Worm (Caenorhabditis elegans) whole organism, mixed stage, embryonic: ENCODE data around the gene srx-34.

Experiments used
- M03D4.4 ChIP-seq: sonication (generic microtip); optimal IDR thresholded peaks from 2 replicates; lab custom pipeline; 2017; ENCODE audit warnings: mild to moderate bottlenecking, missing genetic modification characterization, missing compliant biosample characterization
- blmp-1 ChIP-seq: fragments of 150-350 bp; optimal IDR thresholded peaks from 2 replicates; lab custom pipeline; 2014; ENCODE audit warnings: missing biosample characterization, missing genetic modification characterization
- ceh-39 ChIP-seq: fragments of 150-350 bp; optimal IDR thresholded peaks from 2 replicates; lab custom pipeline; 2014; ENCODE audit warnings: missing biosample characterization, missing genetic modification characterization
- ceh-43 ChIP-seq: fragments of 200-800 bp; sonication (Bioruptor generic); optimal IDR thresholded peaks from 2 replicates; lab custom pipeline; 2018; ENCODE audit warnings: mild to moderate bottlenecking, missing genetic modification characterization, moderate library complexity, missing compliant biosample characterization
- ceh-83 ChIP-seq: fragments of 200-800 bp; sonication (Bioruptor generic); optimal IDR thresholded peaks from 2 replicates; lab custom pipeline; 2018; ENCODE audit warnings: mild to moderate bottlenecking, missing genetic modification characterization, missing compliant biosample characterization
- ces-1 ChIP-seq: fragments of 150-350 bp; optimal IDR thresholded peaks from 2 replicates; lab custom pipeline; 2014; ENCODE audit warnings: missing biosample characterization, missing genetic modification reagents, missing genetic modification characterization
- cnd-1 ChIP-seq: fragments of 200-800 bp; sonication (Bioruptor generic); optimal IDR thresholded peaks from 2 replicates; lab custom pipeline; 2018; ENCODE audit warnings: mild to moderate bottlenecking, missing genetic modification characterization, missing compliant biosample characterization
- drap-1 ChIP-seq: fragments of 200-800 bp; sonication (Bioruptor generic); optimal IDR thresholded peaks from 3 replicates; lab custom pipeline; 2018; ENCODE audit warnings: mild to moderate bottlenecking, missing genetic modification characterization, missing compliant biosample characterization
- elt-3 ChIP-seq: fragments of 150-350 bp; optimal IDR thresholded peaks from 2 replicates; lab custom pipeline; 2014; ENCODE audit warnings: missing biosample characterization, missing genetic modification characterization
- ham-2 ChIP-seq: fragments of 200-800 bp; sonication (Bioruptor generic); optimal IDR thresholded peaks from 2 replicates; lab custom pipeline; 2018; ENCODE audit warnings: mild to moderate bottlenecking, missing genetic modification characterization, missing compliant biosample characterization
- hlh-1 ChIP-seq: fragments of 150-350 bp; optimal IDR thresholded peaks from 2 replicates; lab custom pipeline; 2014; ENCODE audit warnings: missing biosample characterization, missing genetic modification reagents, missing genetic modification characterization
- lin-13 ChIP-seq: fragments of 150-350 bp; optimal IDR thresholded peaks from 2 replicates; lab custom pipeline; 2014; ENCODE audit warnings: missing biosample characterization, missing genetic modification characterization
- lin-32 ChIP-seq: fragments of 200-800 bp; sonication (Bioruptor generic); optimal IDR thresholded peaks from 2 replicates; lab custom pipeline; 2018; ENCODE audit warnings: mild to moderate bottlenecking, missing genetic modification characterization, missing compliant biosample characterization
- lsy-2 ChIP-seq: fragments of 150-350 bp; optimal IDR thresholded peaks from 2 replicates; lab custom pipeline; 2014; ENCODE audit warnings: missing biosample characterization, missing genetic modification characterization
- mab-5 ChIP-seq: fragments of 150-350 bp; optimal IDR thresholded peaks from 2 replicates; lab custom pipeline; 2014; ENCODE audit warnings: missing biosample characterization, missing genetic modification characterization
- mep-1 ChIP-seq: fragments of 150-350 bp; optimal IDR thresholded peaks from 2 replicates; lab custom pipeline; 2017; ENCODE audit warnings: missing biosample characterization, missing genetic modification reagents, missing genetic modification characterization, inconsistent platforms
- mls-2 ChIP-seq: sonication (generic microtip); optimal IDR thresholded peaks from 2 replicates; lab custom pipeline; 2016; ENCODE audit warnings: mild to moderate bottlenecking, missing genetic modification characterization, moderate library complexity, missing compliant biosample characterization
- nhr-2 ChIP-seq: fragments of 150-350 bp; optimal IDR thresholded peaks from 2 replicates; lab custom pipeline; 2014; ENCODE audit warnings: missing biosample characterization, missing genetic modification characterization
- nhr-237 ChIP-seq: fragments of 150-350 bp; optimal IDR thresholded peaks from 2 replicates; lab custom pipeline; 2014; ENCODE audit warnings: missing biosample characterization, missing genetic modification characterization
- nhr-28 ChIP-seq: fragments of 150-350 bp; optimal IDR thresholded peaks from 2 replicates; lab custom pipeline; 2014; ENCODE audit warnings: missing biosample characterization, missing genetic modification characterization
- nhr-76 ChIP-seq: sonication (generic microtip); optimal IDR thresholded peaks from 2 replicates; lab custom pipeline; 2017; ENCODE audit warnings: missing biosample characterization, missing genetic modification characterization
- sem-2 ChIP-seq: fragments of 200-800 bp; sonication (Bioruptor generic); optimal IDR thresholded peaks from 2 replicates; lab custom pipeline; 2018; ENCODE audit warnings: mild to moderate bottlenecking, missing genetic modification characterization, missing compliant biosample characterization
- snpc-4 ChIP-seq: fragments of 150-350 bp; optimal IDR thresholded peaks from 2 replicates; lab custom pipeline; 2014; ENCODE audit warnings: missing biosample characterization, missing genetic modification characterization
- sptf-1 ChIP-seq: sonication (generic microtip); optimal IDR thresholded peaks from 2 replicates; lab custom pipeline; 2017; ENCODE audit warnings: mild to moderate bottlenecking, missing genetic modification characterization, moderate library complexity, missing compliant biosample characterization
- tbx-8 ChIP-seq: fragments of 200-800 bp; sonication (Bioruptor generic); optimal IDR thresholded peaks from 2 replicates; lab custom pipeline; 2018; ENCODE audit warnings: mild to moderate bottlenecking, missing genetic modification characterization, moderate library complexity, missing compliant biosample characterization
- unc-120 ChIP-seq: sonication (generic microtip); optimal IDR thresholded peaks from 2 replicates; lab custom pipeline; 2017; ENCODE audit warnings: missing genetic modification characterization, missing compliant biosample characterization; ENCODE audit not compliant: poor library complexity, severe bottlenecking
- unc-62 ChIP-seq: fragments of 150-350 bp; optimal IDR thresholded peaks from 2 replicates; lab custom pipeline; 2014; ENCODE audit warnings: missing biosample characterization, missing genetic modification reagents, missing genetic modification characterization
- zip-8 ChIP-seq: fragments of 150-350 bp; optimal IDR thresholded peaks from 2 replicates; lab custom pipeline; 2014; ENCODE audit warnings: missing biosample characterization, missing genetic modification characterization
- ztf-11 ChIP-seq: fragments of 150-350 bp; optimal IDR thresholded peaks from 2 replicates; lab custom pipeline; 2014; ENCODE audit warnings: missing biosample characterization, missing genetic modification characterization

The srx-34 gene

ce11 chrV:7112223-7112622 lies 7.8 kb downstream of the srx-34 start:
- TF ChIP-seq lsy-2 (tag; lab: Kevin White, UChicago) (no peak), nhr-237 (no peak), zip-8 (tag; lab: Kevin White, UChicago) (no peak), ceh-83 (GFP tag; lab: Kevin White, UChicago) (no peak), elt-3 (tag; lab: Kevin White, UChicago) (no peak), mls-2 (no peak), mep-1 (tag; lab: Kevin White, UChicago) (no peak), unc-62 (GFP tag; lab: Kevin White, UChicago) (no peak), nhr-2 (tag; lab: Kevin White, UChicago) (no peak), sem-2 (GFP tag; lab: Kevin White, UChicago) (no peak), unc-120 (no peak)

- no peak for TF ChIP-seq nhr-28 (tag; lab: Kevin White, UChicago)
- no peak for TF ChIP-seq cnd-1 (tag; lab: Kevin White, UChicago)
- no peak for TF ChIP-seq ham-2 (GFP tag; lab: Kevin White, UChicago)
- TF ChIP-seq ces-1 (GFP tag; lab: Kevin White, UChicago): peak; percentile 95
These were observed 8.8 kb downstream of the srx-34 start for ce11 chrV:7111276-7111675.

ce11 chrV:7110370-7110769 lies 9.7 kb downstream of the srx-34 start:
- TF ChIP-seq snpc-4 (no peak), ceh-43 (GFP tag; lab: Kevin White, UChicago) (no peak), ces-1 (GFP tag; lab: Kevin White, UChicago) (peak; percentile 21), ceh-83 (GFP tag; lab: Kevin White, UChicago) (no peak), mab-5 (tag; lab: Kevin White, UChicago) (no peak)
- TF ChIP-seq, all 35 proteins: peak for 1

- TF ChIP-seq lin-32 (GFP tag; lab: Kevin White, UChicago): no peak
- no peak for TF ChIP-seq tbx-8 (GFP tag; lab: Kevin White, UChicago)
- TF ChIP-seq blmp-1: no peak
- TF ChIP-seq nhr-76 (tag; lab: Kevin White, UChicago): no peak
- no peak for TF ChIP-seq drap-1
- no peak for TF ChIP-seq nhr-2 (tag; lab: Kevin White, UChicago)
- TF ChIP-seq ceh-43 (GFP tag; lab: Kevin White, UChicago): no peak
- TF ChIP-seq lin-13 (tag; lab: Kevin White, UChicago): no peak
- TF ChIP-seq snpc-4: no peak
- no peak for TF ChIP-seq ces-1 (GFP tag; lab: Kevin White, UChicago)
- no peak for TF ChIP-seq lsy-2 (tag; lab: Kevin White, UChicago)
- TF ChIP-seq, all 35 proteins: peak for 0
These were observed 13.4 kb downstream of the srx-34 start for ce11 chrV:7106499-7107152.

ce11 chrV:7103247-7103646 lies 16.8 kb downstream of the srx-34 start, which contains the start of gene odr-2:
Gene odr-2, plus strand, starts transcription at chrV:7103547.
- TF ChIP-seq drap-1 (no peak), ceh-43 (GFP tag; lab: Kevin White, UChicago) (no peak), hlh-1 (tag; lab: Kevin White, UChicago) (no peak), mls-2 (no peak), nhr-28 (tag; lab: Kevin White, UChicago) (no peak), lin-32 (GFP tag; lab: Kevin White, UChicago) (no peak), sptf-1 (no peak), M03D4.4 (tag; lab: Kevin White, UChicago) (no peak), ztf-11 (no peak), snpc-4 (no peak), unc-62 (GFP tag; lab: Kevin White, UChicago) (no peak), ceh-39 (tag; lab: Kevin White, UChicago) (no peak), ham-2 (GFP tag; lab: Kevin White, UChicago) (no peak), sem-2 (GFP tag; lab: Kevin White, UChicago) (no peak)

ce11 chrV:7096811-7097210 lies 23.3 kb downstream of the srx-34 start:
- TF ChIP-seq unc-62 (GFP tag; lab: Kevin White, UChicago) (no peak), cnd-1 (tag; lab: Kevin White, UChicago) (no peak)
- TF ChIP-seq, all 35 proteins: peak for 0
